Worm (Caenorhabditis elegans) whole organism, L1 larva: ENCODE data around the gene pis-1.

Experiments used
- C04F5.9 ChIP-seq: sonication (generic microtip); optimal IDR thresholded peaks from 2 replicates; lab custom pipeline; 2016; ENCODE audit warnings: missing genetic modification characterization, missing compliant biosample characterization
- C34B4.2 ChIP-seq: sonication (generic microtip); optimal IDR thresholded peaks from 2 replicates; lab custom pipeline; 2017; ENCODE audit warnings: mild to moderate bottlenecking, missing genetic modification characterization, missing compliant biosample characterization
- Y116A8C.19 ChIP-seq: sonication (generic microtip); optimal IDR thresholded peaks from 2 replicates; lab custom pipeline; 2016; ENCODE audit warnings: missing compliant biosample characterization, missing genetic modification characterization, borderline replicate concordance
- aha-1 ChIP-seq: fragments of 150-350 bp; optimal IDR thresholded peaks from 2 replicates; lab custom pipeline; 2014; ENCODE audit warnings: missing biosample characterization, missing genetic modification characterization
- aly-2 ChIP-seq: fragments of 150-350 bp; optimal IDR thresholded peaks from 2 replicates; lab custom pipeline; 2014; ENCODE audit warnings: missing biosample characterization, missing genetic modification characterization
- ama-1 ChIP-seq: fragments of 150-350 bp; optimal IDR thresholded peaks from 2 replicates; lab custom pipeline; 2014
- blmp-1 ChIP-seq: fragments of 150-350 bp; optimal IDR thresholded peaks from 2 replicates; lab custom pipeline; 2014; ENCODE audit warnings: missing biosample characterization, missing genetic modification characterization
- ceh-82 ChIP-seq, 3 experiments: fragments of 150-350 bp in 1 of 3; sonication (generic microtip) in 2 of 3; optimal IDR thresholded peaks; 2 replicates each; lab custom pipeline; 2014 to 2017; ENCODE audit warnings: missing biosample characterization in 3 of 3, missing genetic modification characterization in 3 of 3
- ceh-90 ChIP-seq: sonication (generic microtip); optimal IDR thresholded peaks from 2 replicates; lab custom pipeline; 2016; ENCODE audit warnings: missing genetic modification characterization, missing compliant biosample characterization
- dpl-1 ChIP-seq, 3 experiments: fragments of 150-350 bp in 2 of 3; sonication (generic microtip) in 1 of 3; optimal IDR thresholded peaks; 2 replicates each; lab custom pipeline; 2014 to 2017; ENCODE audit warnings: missing biosample characterization in 3 of 3, missing genetic modification characterization in 3 of 3, missing genetic modification reagents in 3 of 3
- efl-1 ChIP-seq, 4 experiments: fragments of 150-350 bp; optimal IDR thresholded peaks in 3 of 4; peaks in 1 of 4; 1 replicate in 1 of 4; 2 replicates in 3 of 4; lab custom pipeline; 2014; ENCODE audit warnings: missing biosample characterization in 2 of 4, missing genetic modification characterization in 2 of 4, missing genetic modification reagents in 2 of 4
- egl-27 ChIP-seq, 2 experiments: fragments of 150-350 bp in 1 of 2; sonication (generic microtip); optimal IDR thresholded peaks; 3 replicates each; lab custom pipeline; 2017 to 2018; ENCODE audit warnings: missing biosample characterization in 2 of 2, missing genetic modification characterization in 2 of 2, missing genetic modification reagents in 2 of 2
- elt-3 ChIP-seq, 6 experiments: fragments of 150-350 bp in 1 of 6; sonication (generic microtip); optimal IDR thresholded peaks; 2 replicates each; lab custom pipeline; 2017 to 2018; ENCODE audit warnings: missing biosample characterization in 6 of 6, missing genetic modification characterization in 6 of 6, inconsistent platforms in 1 of 6
- fkh-10 ChIP-seq: sonication (generic microtip); optimal IDR thresholded peaks from 2 replicates; lab custom pipeline; 2017; ENCODE audit warnings: missing biosample characterization, missing genetic modification reagents, missing genetic modification characterization
- fkh-8 ChIP-seq: sonication (generic microtip); optimal IDR thresholded peaks from 2 replicates; lab custom pipeline; 2016; ENCODE audit warnings: mild to moderate bottlenecking, missing genetic modification characterization, missing compliant biosample characterization
- fos-1 ChIP-seq: fragments of 150-350 bp; optimal IDR thresholded peaks from 2 replicates; lab custom pipeline; 2014; ENCODE audit warnings: missing biosample characterization, missing genetic modification characterization
- hpl-2 ChIP-seq: fragments of 150-350 bp; optimal IDR thresholded peaks from 2 replicates; lab custom pipeline; 2014; ENCODE audit warnings: missing biosample characterization, missing genetic modification reagents, missing genetic modification characterization
- irx-1 ChIP-seq: sonication (generic microtip); optimal IDR thresholded peaks from 2 replicates; lab custom pipeline; 2016; ENCODE audit warnings: missing genetic modification characterization, missing compliant biosample characterization
- jun-1 ChIP-seq: fragments of 150-350 bp; optimal IDR thresholded peaks from 2 replicates; lab custom pipeline; 2014; ENCODE audit warnings: missing biosample characterization, missing genetic modification reagents, missing genetic modification characterization
- lin-13 ChIP-seq: fragments of 150-350 bp; optimal IDR thresholded peaks from 2 replicates; lab custom pipeline; 2014; ENCODE audit warnings: missing biosample characterization, missing genetic modification reagents, missing genetic modification characterization
- lin-15B ChIP-seq: fragments of 150-350 bp; sonication (generic microtip); optimal IDR thresholded peaks from 3 replicates; lab custom pipeline; 2014; ENCODE audit warnings: missing biosample characterization, missing genetic modification characterization
- lin-35 ChIP-seq, 2 experiments: fragments of 150-350 bp; optimal IDR thresholded peaks; 2 replicates each; lab custom pipeline; 2014; ENCODE audit warnings: missing biosample characterization in 2 of 2, missing genetic modification characterization in 2 of 2, missing genetic modification reagents in 2 of 2
- lin-39 ChIP-seq: fragments of 150-350 bp; optimal IDR thresholded peaks from 2 replicates; lab custom pipeline; 2014; ENCODE audit warnings: missing biosample characterization, missing genetic modification reagents, missing genetic modification characterization
- lir-3 ChIP-seq: sonication (generic microtip); optimal IDR thresholded peaks from 2 replicates; lab custom pipeline; 2016; ENCODE audit warnings: mild to moderate bottlenecking, missing genetic modification characterization, moderate library complexity, missing compliant biosample characterization; ENCODE audit not compliant: poor library complexity
- lsy-2 ChIP-seq, 2 experiments: fragments of 150-350 bp; optimal IDR thresholded peaks; 2 replicates each; lab custom pipeline; 2014; ENCODE audit warnings: missing biosample characterization in 2 of 2, missing genetic modification characterization in 2 of 2
- mdl-1 ChIP-seq, 2 experiments: fragments of 150-350 bp; optimal IDR thresholded peaks; 2 replicates each; lab custom pipeline; 2014 to 2017; ENCODE audit warnings: missing biosample characterization in 2 of 2, missing genetic modification characterization in 2 of 2, inconsistent platforms in 1 of 2
- mef-2 ChIP-seq: fragments of 150-350 bp; optimal IDR thresholded peaks from 2 replicates; lab custom pipeline; 2014; ENCODE audit warnings: missing biosample characterization, missing genetic modification characterization
- mep-1 ChIP-seq: fragments of 150-350 bp; optimal IDR thresholded peaks from 2 replicates; lab custom pipeline; 2014; ENCODE audit warnings: missing biosample characterization, missing genetic modification characterization
- nhr-11 ChIP-seq: fragments of 150-350 bp; optimal IDR thresholded peaks from 2 replicates; lab custom pipeline; 2014; ENCODE audit warnings: missing biosample characterization, missing genetic modification characterization
- nhr-19 ChIP-seq: fragments of 200-800 bp; sonication (Bioruptor generic); conservative IDR thresholded peaks from 2 replicates; pipeline ENCODE4 v1.3.6; 2022; ENCODE audit warnings: missing genetic modification characterization, missing compliant biosample characterization
- nhr-28 ChIP-seq: fragments of 150-350 bp; optimal IDR thresholded peaks from 2 replicates; lab custom pipeline; 2014; ENCODE audit warnings: missing biosample characterization, missing genetic modification characterization
- nhr-47 ChIP-seq: sonication (generic microtip); optimal IDR thresholded peaks from 2 replicates; lab custom pipeline; 2016; ENCODE audit warnings: mild to moderate bottlenecking, missing genetic modification characterization, moderate library complexity, missing compliant biosample characterization
- nhr-71 ChIP-seq: sonication (generic microtip); optimal IDR thresholded peaks from 2 replicates; lab custom pipeline; 2016; ENCODE audit warnings: mild to moderate bottlenecking, missing genetic modification characterization, moderate library complexity, missing compliant biosample characterization
- nhr-85 ChIP-seq: sonication (generic microtip); peaks from one replicate; lab custom pipeline; 2016; ENCODE audit warnings: missing genetic modification characterization, inconsistent platforms, missing compliant biosample characterization
- rnt-1 ChIP-seq: sonication (generic microtip); optimal IDR thresholded peaks from 2 replicates; lab custom pipeline; 2016; ENCODE audit warnings: mild to moderate bottlenecking, missing genetic modification characterization, moderate library complexity, missing compliant biosample characterization
- snpc-4 ChIP-seq: fragments of 150-350 bp; optimal IDR thresholded peaks from 2 replicates; lab custom pipeline; 2014; ENCODE audit warnings: missing biosample characterization, missing genetic modification characterization
- swsn-7 ChIP-seq: sonication (generic microtip); optimal IDR thresholded peaks from 2 replicates; lab custom pipeline; 2016; ENCODE audit warnings: missing genetic modification characterization, missing compliant biosample characterization
- tbx-2 ChIP-seq: sonication (generic microtip); optimal IDR thresholded peaks from 2 replicates; lab custom pipeline; 2016; ENCODE audit warnings: missing genetic modification characterization, missing compliant biosample characterization
- unc-30 ChIP-seq: sonication (generic microtip); optimal IDR thresholded peaks from 2 replicates; lab custom pipeline; 2017; ENCODE audit warnings: missing biosample characterization, missing genetic modification characterization
- vab-15 ChIP-seq: sonication (generic microtip); optimal IDR thresholded peaks from 2 replicates; lab custom pipeline; 2017; ENCODE audit warnings: missing genotype, mild to moderate bottlenecking, missing genetic modification characterization, missing compliant biosample characterization
- ztf-11 ChIP-seq, 2 experiments: sonication (generic microtip); optimal IDR thresholded peaks; 2 replicates each; lab custom pipeline; 2016 to 2017; ENCODE audit warnings: missing genetic modification characterization in 2 of 2, missing biosample characterization in 1 of 2, missing compliant biosample characterization in 1 of 2

The pis-1 gene

DNA sequence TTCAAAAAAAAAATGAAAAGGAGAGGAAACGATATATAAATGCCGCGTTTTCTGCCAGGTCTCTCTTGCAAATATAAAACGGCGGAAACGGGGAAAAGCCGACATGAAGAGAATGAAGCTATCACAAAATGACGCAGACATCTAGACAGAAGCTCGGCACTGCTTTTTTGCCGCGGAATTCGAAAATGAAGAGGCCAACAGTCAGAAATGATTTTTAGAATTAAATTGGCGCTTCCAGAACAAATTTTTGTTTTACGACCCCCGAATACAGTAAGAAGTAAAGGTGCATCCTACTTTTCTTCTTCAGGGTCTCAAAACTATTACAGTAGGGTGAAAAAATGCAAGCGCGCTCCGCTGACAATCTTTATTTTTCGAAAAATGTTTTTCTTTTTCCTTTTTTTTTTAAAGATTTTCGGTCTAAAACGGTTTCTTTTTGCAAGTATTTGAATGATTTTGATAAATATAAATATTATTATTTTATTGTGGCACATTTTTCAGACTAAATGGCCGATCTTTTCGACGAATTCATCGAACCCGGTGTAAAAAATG, 28.9 kb upstream of the pis-1 start, which contains the start of gene mtr-4 (continued):
- TF ChIP-seq Y116A8C.19 (tag; lab: Kevin White, UChicago) (no peak), lir-3 (no peak), nhr-71 (tag; lab: Kevin White, UChicago) (peak; percentile 55), swsn-7 (peak; percentile 25), lin-13 (no peak)

DNA sequence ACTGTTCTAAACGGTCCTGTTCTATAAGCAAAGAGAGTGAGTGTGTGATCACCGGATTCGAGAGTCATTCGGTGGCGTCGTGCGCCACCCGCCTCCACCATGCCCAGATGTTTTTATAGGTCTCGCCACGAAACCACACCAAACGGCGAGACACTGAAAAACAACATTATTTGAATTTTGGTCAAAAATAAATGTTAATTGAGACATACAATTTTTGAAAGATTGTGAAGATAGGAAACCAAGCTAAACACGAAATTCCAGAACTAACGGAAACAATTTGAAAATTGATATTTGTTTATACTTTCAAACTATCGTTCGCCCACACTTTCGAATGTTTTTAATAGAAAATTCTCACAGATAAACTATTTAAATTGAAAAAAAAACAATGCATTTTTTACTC, 28.1 kb upstream of the pis-1 start, which contains the start of gene catp-6:
Gene catp-6 (minus strand): TSS at position 101 of the 400 bp plus-strand sequence.
- TF ChIP-seq efl-1 (optimal IDR thresholded peaks at IDR 0.05; lab: Kevin White, UChicago) = no peak
- TF ChIP-seq efl-1 (GFP tag; optimal IDR thresholded peaks at IDR 0.05 in 1 of 2; lab: Kevin White, UChicago) = peak in 1 of 2 experiments; percentile 89
- TF ChIP-seq vab-15 = no peak

- TF ChIP-seq nhr-11 = no peak
- TF ChIP-seq lin-13 = no peak
- no peak for TF ChIP-seq ceh-82 (tag; optimal IDR thresholded peaks at IDR 0.05; lab: Kevin White, UChicago)
- no peak for TF ChIP-seq snpc-4 (tag; lab: Kevin White, UChicago)
- TF ChIP-seq tbx-2 (tag; lab: Kevin White, UChicago) = no peak
- no peak for TF ChIP-seq egl-27 (tag; optimal IDR thresholded peaks at IDR 0.05; lab: Kevin White, UChicago)
Observed at ce11 chrIV:9822585-9822984, 26.2 kb upstream of the pis-1 start.

ce11 chrIV:9821621-9822020, 25.2 kb upstream of the pis-1 start, which contains the start of gene col-123:
TSS of gene col-123 (plus strand) at chrIV:9821921.
- peak; percentile 53 for TF ChIP-seq blmp-1
- TF ChIP-seq vab-15 = no peak

ce11 chrIV:9815432-9815831, 19.0 kb upstream of the pis-1 start, which contains the start of gene egl-20:
TSS of gene egl-20 (minus strand) at chrIV:9815532.
- TF ChIP-seq elt-3 (tag; optimal IDR thresholded peaks at IDR 0.05; lab: Kevin White, UChicago) (no peak), fkh-10 (GFP tag; lab: Kevin White, UChicago) (no peak), lin-15B (tag; lab: Kevin White, UChicago) (no peak), dpl-1 (GFP tag; optimal IDR thresholded peaks at IDR 0.05; lab: Kevin White, UChicago) (no peak)

DNA sequence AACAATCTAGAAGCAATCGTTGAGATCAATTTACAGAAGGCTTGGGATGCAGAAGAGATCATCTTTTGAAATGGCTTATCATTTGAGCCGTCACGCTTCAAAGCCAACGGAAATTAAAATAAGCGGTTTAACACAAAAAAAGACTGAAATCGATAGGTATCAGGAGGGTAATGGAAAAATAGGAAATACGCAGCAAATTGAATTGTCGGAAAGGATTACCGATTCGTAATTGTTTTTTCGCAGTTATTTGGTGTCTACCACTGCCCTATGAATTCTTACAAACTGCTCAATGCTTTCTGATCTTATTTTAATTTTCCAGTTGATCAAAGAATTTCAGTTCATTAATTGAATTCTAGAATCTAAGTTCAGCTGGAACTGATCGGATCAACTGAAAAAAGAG, 15.1 kb upstream of the pis-1 start:
- TF ChIP-seq jun-1 (tag; lab: Kevin White, UChicago) (no peak), aha-1 (tag; lab: Kevin White, UChicago) (no peak), C04F5.9 (tag; lab: Kevin White, UChicago) (no peak), lin-39 (tag; lab: Kevin White, UChicago) (no peak), nhr-47 (tag; lab: Kevin White, UChicago) (peak; percentile 26), ama-1 (no peak), nhr-85 (tag; lab: Kevin White, UChicago) (no peak), fkh-8 (tag; lab: Kevin White, UChicago) (peak; percentile 63), aly-2 (tag; lab: Kevin White, UChicago) (no peak), nhr-71 (tag; lab: Kevin White, UChicago) (peak; percentile 53), snpc-4 (tag; lab: Kevin White, UChicago) (no peak), lin-35 (GFP tag; optimal IDR thresholded peaks at IDR 0.05; lab: Kevin White, UChicago) (no peak), nhr-19 (no peak), rnt-1 (no peak), ztf-11 (tag; optimal IDR thresholded peaks at IDR 0.05; lab: Kevin White, UChicago) (no peak), nhr-28 (tag; lab: Kevin White, UChicago) (no peak), fos-1 (tag; lab: Kevin White, UChicago) (no peak), ceh-90 (tag; lab: Kevin White, UChicago) (no peak), dpl-1 (GFP tag; optimal IDR thresholded peaks at IDR 0.05; lab: Kevin White, UChicago) (no peak), lsy-2 (tag; optimal IDR thresholded peaks at IDR 0.05; lab: Kevin White, UChicago) (no peak), lin-13 (no peak), Y116A8C.19 (tag; lab: Kevin White, UChicago) (no peak), mep-1 (tag; lab: Kevin White, UChicago) (no peak), irx-1 (tag; lab: Kevin White, UChicago) (no peak), C34B4.2 (no peak), fkh-10 (GFP tag; lab: Kevin White, UChicago) (no peak), nhr-11 (no peak), ceh-82 (tag; optimal IDR thresholded peaks at IDR 0.05; lab: Kevin White, UChicago) (no peak), mdl-1 (tag; optimal IDR thresholded peaks at IDR 0.05; lab: Kevin White, UChicago) (no peak), hpl-2 (GFP tag; lab: Kevin White, UChicago) (no peak), elt-3 (tag; optimal IDR thresholded peaks at IDR 0.05; lab: Kevin White, UChicago) (no peak), unc-30 (peak; percentile 16), mef-2 (tag; lab: Kevin White, UChicago) (no peak)
